Worm (Caenorhabditis elegans) whole organism, young adult: Measurements from ENCODE around the gene R03D7.15.

Experiments used
- B0336.3 ChIP-seq: fragments of 200-800 bp; sonication (Bioruptor generic); IDR thresholded peaks from 2 replicates; pipeline ENCODE4 v1.3.6; 2022; ENCODE audit warnings: missing genetic modification characterization, missing compliant biosample characterization
- F22D6.2 ChIP-seq: sonication (generic microtip); optimal IDR thresholded peaks from 2 replicates; lab custom pipeline; 2016; ENCODE audit warnings: mild to moderate bottlenecking, missing genetic modification characterization, missing compliant biosample characterization
- F33H1.4 ChIP-seq: fragments of 200-800 bp; sonication (Bioruptor generic); IDR thresholded peaks from 2 replicates; pipeline ENCODE4 v1.3.6; 2022; ENCODE audit warnings: missing genetic modification reagents, missing genetic modification characterization, missing compliant biosample characterization
- F37B4.10 ChIP-seq: fragments of 200-800 bp; sonication (Bioruptor generic); IDR thresholded peaks from 2 replicates; pipeline ENCODE4 v1.3.6; 2022; ENCODE audit warnings: missing genetic modification characterization, missing compliant biosample characterization
- Y53F4B.3 ChIP-seq: fragments of 200-800 bp; sonication (Bioruptor generic); IDR thresholded peaks from 2 replicates; pipeline ENCODE4 v1.3.6; 2022; ENCODE audit warnings: missing genetic modification reagents, missing genetic modification characterization, missing compliant biosample characterization
- Y53G8AR.9 ChIP-seq: fragments of 200-800 bp; sonication (Bioruptor generic); conservative IDR thresholded peaks from 2 replicates; pipeline ENCODE4 v1.3.6; 2022; ENCODE audit warnings: missing genetic modification reagents, missing genetic modification characterization, missing compliant biosample characterization
- Y56A3A.18 ChIP-seq: fragments of 200-800 bp; sonication (Bioruptor generic); IDR thresholded peaks from 2 replicates; pipeline ENCODE4 v1.3.6; 2022; ENCODE audit warnings: missing genetic modification reagents, missing genetic modification characterization, missing compliant biosample characterization
- Y79H2A.3 ChIP-seq: fragments of 200-800 bp; sonication (Bioruptor generic); conservative IDR thresholded peaks from 2 replicates; pipeline ENCODE4 v1.3.6; 2022; ENCODE audit warnings: missing genetic modification reagents, missing genetic modification characterization, missing compliant biosample characterization
- akir-1 ChIP-seq: fragments of 200-800 bp; sonication (Bioruptor generic); optimal IDR thresholded peaks from 2 replicates; lab custom pipeline; 2018; ENCODE audit warnings: mild to moderate bottlenecking, missing genetic modification characterization, moderate library complexity, missing compliant biosample characterization
- aptf-2 ChIP-seq: fragments of 200-800 bp; sonication (Bioruptor generic); conservative IDR thresholded peaks from 2 replicates; pipeline ENCODE4 v1.3.6; 2022; ENCODE audit warnings: missing genetic modification reagents, missing genetic modification characterization, missing compliant biosample characterization
- aptf-3 ChIP-seq: fragments of 200-800 bp; sonication (Bioruptor generic); IDR thresholded peaks from 2 replicates; pipeline ENCODE4 v1.3.6; 2022; ENCODE audit warnings: missing genetic modification characterization, missing compliant biosample characterization
- attf-3 ChIP-seq: fragments of 200-800 bp; sonication (Bioruptor generic); conservative IDR thresholded peaks from 2 replicates; pipeline ENCODE4 v1.3.6; 2022; ENCODE audit warnings: missing genetic modification reagents, missing genetic modification characterization, missing compliant biosample characterization
- bed-2 ChIP-seq: fragments of 200-800 bp; sonication (Bioruptor generic); IDR thresholded peaks from 2 replicates; pipeline ENCODE4 v1.3.6; 2022; ENCODE audit warnings: missing genetic modification reagents, missing genetic modification characterization, missing compliant biosample characterization
- ceh-100 ChIP-seq: fragments of 200-800 bp; sonication (Bioruptor generic); IDR thresholded peaks from 2 replicates; pipeline ENCODE4 v1.3.6; 2022; ENCODE audit warnings: missing genetic modification reagents, missing genetic modification characterization, missing compliant biosample characterization
- ceh-40 ChIP-seq: fragments of 200-800 bp; sonication (Bioruptor generic); IDR thresholded peaks from 2 replicates; pipeline ENCODE4 v1.3.6; 2022; ENCODE audit warnings: missing genetic modification characterization, missing compliant biosample characterization
- ceh-91 ChIP-seq: fragments of 200-800 bp; sonication (Bioruptor generic); IDR thresholded peaks from 2 replicates; pipeline ENCODE4 v1.3.6; 2022; ENCODE audit warnings: missing genetic modification reagents, missing genetic modification characterization, missing compliant biosample characterization
- die-1 ChIP-seq: sonication (generic microtip); optimal IDR thresholded peaks from 2 replicates; lab custom pipeline; 2016; ENCODE audit warnings: missing genotype, mild to moderate bottlenecking, missing genetic modification characterization, missing compliant biosample characterization
- dox-1 ChIP-seq: fragments of 200-800 bp; sonication (Bioruptor generic); IDR thresholded peaks from 2 replicates; pipeline ENCODE4 v1.3.6; 2022; ENCODE audit warnings: missing genetic modification reagents, missing genetic modification characterization, missing compliant biosample characterization
- egl-18 ChIP-seq: fragments of 200-800 bp; sonication (Bioruptor generic); IDR thresholded peaks from 2 replicates; pipeline ENCODE4 v1.3.6; 2022; ENCODE audit warnings: missing genetic modification reagents, missing genetic modification characterization, missing compliant biosample characterization
- egrh-3 ChIP-seq: fragments of 200-800 bp; sonication (Bioruptor generic); IDR thresholded peaks from 2 replicates; pipeline ENCODE4 v1.3.6; 2022; ENCODE audit warnings: missing genetic modification reagents, missing genetic modification characterization, missing compliant biosample characterization
- ekl-4 ChIP-seq: fragments of 200-800 bp; sonication (Bioruptor generic); IDR thresholded peaks from 2 replicates; pipeline ENCODE4 v1.3.6; 2022; ENCODE audit warnings: missing genetic modification reagents, missing genetic modification characterization, missing compliant biosample characterization
- gei-17 ChIP-seq: fragments of 200-800 bp; sonication (Bioruptor generic); optimal IDR thresholded peaks from 2 replicates; lab custom pipeline; 2018; ENCODE audit warnings: mild to moderate bottlenecking, missing genetic modification characterization, missing compliant biosample characterization
- him-1 ChIP-seq: sonication (generic microtip); optimal IDR thresholded peaks from 2 replicates; lab custom pipeline; 2016; ENCODE audit warnings: missing genotype, missing genetic modification reagents, missing genetic modification characterization, missing compliant biosample characterization
- hmg-1.2 ChIP-seq: fragments of 200-800 bp; sonication (Bioruptor generic); IDR thresholded peaks from 2 replicates; pipeline ENCODE4 v1.3.6; 2022; ENCODE audit warnings: missing genetic modification reagents, missing genetic modification characterization, missing compliant biosample characterization
- hsf-1 ChIP-seq: fragments of 200-800 bp; sonication (Bioruptor generic); IDR thresholded peaks from 2 replicates; pipeline ENCODE4 v1.3.6; 2022; ENCODE audit warnings: missing genetic modification reagents, missing genetic modification characterization, missing compliant biosample characterization
- lsl-1 ChIP-seq: fragments of 200-800 bp; sonication (Bioruptor generic); optimal IDR thresholded peaks from 2 replicates; lab custom pipeline; 2018; ENCODE audit warnings: mild to moderate bottlenecking, missing genetic modification characterization, moderate library complexity, missing compliant biosample characterization
- madf-3 ChIP-seq: fragments of 200-800 bp; sonication (Bioruptor generic); IDR thresholded peaks from 2 replicates; pipeline ENCODE4 v1.3.6; 2022; ENCODE audit warnings: missing genetic modification reagents, missing genetic modification characterization, missing compliant biosample characterization
- madf-6 ChIP-seq: fragments of 200-800 bp; sonication (Bioruptor generic); IDR thresholded peaks from 2 replicates; pipeline ENCODE4 v1.3.6; 2022; ENCODE audit warnings: missing genetic modification reagents, missing genetic modification characterization, missing compliant biosample characterization
- madf-8 ChIP-seq: fragments of 200-800 bp; sonication (Bioruptor generic); conservative IDR thresholded peaks from 2 replicates; pipeline ENCODE4 v1.3.6; 2022; ENCODE audit warnings: missing genetic modification reagents, missing genetic modification characterization, missing compliant biosample characterization
- mcd-1 ChIP-seq: fragments of 200-800 bp; sonication (Bioruptor generic); IDR thresholded peaks from 2 replicates; pipeline ENCODE4 v1.3.6; 2022; ENCODE audit warnings: missing genetic modification reagents, missing genetic modification characterization, missing compliant biosample characterization
- mxl-1 ChIP-seq: sonication (generic microtip); optimal IDR thresholded peaks from 2 replicates; lab custom pipeline; 2016; ENCODE audit warnings: missing genetic modification characterization, missing compliant biosample characterization
- nhr-120 ChIP-seq: fragments of 200-800 bp; sonication (Bioruptor generic); IDR thresholded peaks from 2 replicates; pipeline ENCODE4 v1.3.6; 2022; ENCODE audit warnings: missing genetic modification characterization, missing compliant biosample characterization
- nhr-179 ChIP-seq: sonication (generic microtip); optimal IDR thresholded peaks from 2 replicates; lab custom pipeline; 2016; ENCODE audit warnings: mild to moderate bottlenecking, missing genetic modification characterization, missing compliant biosample characterization
- nhr-90 ChIP-seq: sonication (generic microtip); optimal IDR thresholded peaks from 2 replicates; lab custom pipeline; 2016; ENCODE audit warnings: missing genotype, mild to moderate bottlenecking, missing genetic modification characterization, missing compliant biosample characterization
- pbrm-1 ChIP-seq: fragments of 200-800 bp; sonication (Bioruptor generic); IDR thresholded peaks from 2 replicates; pipeline ENCODE4 v1.3.6; 2022; ENCODE audit warnings: missing genetic modification reagents, missing genetic modification characterization, missing compliant biosample characterization
- rcor-1 ChIP-seq: fragments of 200-800 bp; sonication (Bioruptor generic); IDR thresholded peaks from 2 replicates; pipeline ENCODE4 v1.3.6; 2022; ENCODE audit warnings: missing genetic modification reagents, missing genetic modification characterization, missing compliant biosample characterization
- somi-1 ChIP-seq: fragments of 200-800 bp; sonication (Bioruptor generic); optimal IDR thresholded peaks from 2 replicates; lab custom pipeline; 2018; ENCODE audit warnings: mild to moderate bottlenecking, missing genetic modification characterization, missing compliant biosample characterization
- sptf-2 ChIP-seq: fragments of 200-800 bp; sonication (Bioruptor generic); optimal IDR thresholded peaks from 2 replicates; lab custom pipeline; 2018; ENCODE audit warnings: mild to moderate bottlenecking, missing genetic modification characterization, missing compliant biosample characterization
- tlf-1 ChIP-seq: fragments of 200-800 bp; sonication (Bioruptor generic); optimal IDR thresholded peaks from 2 replicates; lab custom pipeline; 2018; ENCODE audit warnings: mild to moderate bottlenecking, missing genetic modification characterization, missing compliant biosample characterization
- ztf-28 ChIP-seq: fragments of 200-800 bp; sonication (Bioruptor generic); IDR thresholded peaks from 2 replicates; pipeline ENCODE4 v1.3.6; 2022; ENCODE audit warnings: missing genetic modification reagents, missing genetic modification characterization, missing compliant biosample characterization
- ztf-3 ChIP-seq: fragments of 200-800 bp; sonication (Bioruptor generic); optimal IDR thresholded peaks from 2 replicates; lab custom pipeline; 2018; ENCODE audit warnings: mild to moderate bottlenecking, missing genetic modification characterization, missing compliant biosample characterization

R03D7.15 gene

ce11 chrII:10932305-10932704 lies 9.7 kb upstream of the R03D7.15 start (continued):
- TF ChIP-seq tlf-1 (GFP tag; lab: Kevin White, UChicago), result no peak
- no peak for TF ChIP-seq nhr-90 (tag; lab: Kevin White, UChicago)
- TF ChIP-seq aptf-2 (GFP tag; lab: Robert Waterston, UW), result no peak
- no peak for TF ChIP-seq pbrm-1
- TF ChIP-seq somi-1 (GFP tag; lab: Kevin White, UChicago), result no peak
- TF ChIP-seq Y56A3A.18 (GFP tag; lab: Robert Waterston, UW), result no peak
- TF ChIP-seq attf-3 (GFP tag; lab: Robert Waterston, UW), result no peak
- peak; percentile 20; the same call in 1 of the 2 replicates for TF ChIP-seq Y53G8AR.9 (GFP tag; lab: Robert Waterston, UW)
- TF ChIP-seq madf-8 (GFP tag; lab: Robert Waterston, UW), result peak; percentile 9; the same call in 1 of the 2 replicates
- no peak for TF ChIP-seq sptf-2 (GFP tag; lab: Kevin White, UChicago)
- TF ChIP-seq nhr-120 (GFP tag; lab: Robert Waterston, UW), result no peak
- TF ChIP-seq egrh-3, result no peak
- TF ChIP-seq mxl-1 (tag; lab: Kevin White, UChicago), result no peak
- TF ChIP-seq gei-17 (GFP tag; lab: Kevin White, UChicago), result no peak
- no peak for TF ChIP-seq akir-1 (GFP tag; lab: Kevin White, UChicago)
- peak; percentile 92 for TF ChIP-seq Y79H2A.3 (GFP tag; lab: Robert Waterston, UW)
- TF ChIP-seq hmg-1.2 (GFP tag; lab: Robert Waterston, UW), result no peak
- TF ChIP-seq madf-3, result no peak
- TF ChIP-seq bed-2 (GFP tag; lab: Robert Waterston, UW), result no peak
- no peak for TF ChIP-seq ztf-3 (GFP tag; lab: Kevin White, UChicago)
- TF ChIP-seq lsl-1, result no peak
- TF ChIP-seq F22D6.2, result no peak
- TF ChIP-seq ekl-4, result peak; percentile 53; the same call in 1 of the 2 replicates
- TF ChIP-seq mcd-1, result no peak
- TF ChIP-seq die-1, result no peak
- no peak for TF ChIP-seq him-1 (tag; lab: Kevin White, UChicago)
- no peak for TF ChIP-seq nhr-179 (tag; lab: Kevin White, UChicago)
- TF ChIP-seq B0336.3 (GFP tag; lab: Robert Waterston, UW), result no peak
- no peak for TF ChIP-seq Y53F4B.3 (GFP tag; lab: Robert Waterston, UW)
- TF ChIP-seq rcor-1 (GFP tag; lab: Robert Waterston, UW), result peak; percentile 13; the same call in 1 of the 2 replicates
- TF ChIP-seq egl-18 (GFP tag; lab: Robert Waterston, UW), result no peak
- TF ChIP-seq aptf-3 (GFP tag; lab: Robert Waterston, UW), result no peak
- TF ChIP-seq ceh-100 (GFP tag; lab: Robert Waterston, UW), result no peak

ce11 chrII:10932725-10933124 lies 9.3 kb upstream of the R03D7.15 start:
- TF ChIP-seq mcd-1 (peak; percentile 45; the same call in 1 of the 2 replicates), egrh-3 (peak; percentile 98), ceh-100 (GFP tag; lab: Robert Waterston, UW) (peak; percentile 22; the same call in 1 of the 2 replicates), ceh-40 (GFP tag; lab: Robert Waterston, UW) (0 out of 2 replicates have a peak, but pooled peaks have one; percentile 13), ceh-91 (GFP tag; lab: Robert Waterston, UW) (peak; percentile 35; the same call in 1 of the 2 replicates), F37B4.10 (GFP tag; lab: Robert Waterston, UW) (0 out of 2 replicates have a peak, but pooled peaks have one; percentile 70), ztf-28 (0 out of 2 replicates have a peak, but pooled peaks have one; percentile 58), madf-8 (GFP tag; lab: Robert Waterston, UW) (peak; percentile 57), hsf-1 (GFP tag; lab: Robert Waterston, UW) (peak; percentile 91), madf-3 (peak; percentile 78; the same call in 1 of the 2 replicates), madf-6 (peak; percentile 64), F33H1.4 (GFP tag; lab: Robert Waterston, UW) (peak; percentile 49), dox-1 (GFP tag; lab: Robert Waterston, UW) (peak; percentile 52; the same call in 1 of the 2 replicates)
- TF ChIP-seq, all 124 proteins: peak for 13; not testable (repeated sequence) for 111
